Fruit fly (Drosophila melanogaster): ENCODE results near the gene CG5953.
A peak's percentile ranks its signal among the peaks of the same experiment; 100 is the strongest.

CG5953 gene

dm6 chr2L:16523091-16523490, 9.6 kb downstream of the CG5953 start (continued):
- TF ChIP-seq Eip74EF (GFP tag; optimal IDR thresholded peaks at IDR 0.05) (peak in 1 of 2 experiments; percentile 44), Adf1 (GFP tag; IDR thresholded peaks at IDR 0.05) (peak; percentile 35), CG33557 (GFP tag; optimal IDR thresholded peaks at IDR 0.05) (no peak), Vsx1 (GFP tag; optimal IDR thresholded peaks at IDR 0.05) (peak; percentile 16), CG17359 (tag; optimal IDR thresholded peaks at IDR 0.05) (peak; percentile 45), onecut (GFP tag; IDR thresholded peaks at IDR 0.05) (peak; percentile 42), Six4 (GFP tag; optimal IDR thresholded peaks at IDR 0.05) (no peak), nom (GFP tag; optimal IDR thresholded peaks at IDR 0.05) (peak; percentile 71), sens-2 (GFP tag; IDR thresholded peaks at IDR 0.05) (0 out of 2 replicates have a peak, but pooled peaks have one; percentile 7), D (optimal IDR thresholded peaks at IDR 0.05) (no peak), D (GFP tag; optimal IDR thresholded peaks at IDR 0.05) (no peak), pum (GFP tag; optimal IDR thresholded peaks at IDR 0.05) (no peak), Dip3 (GFP tag; optimal IDR thresholded peaks at IDR 0.05) (no peak), Scr (GFP tag; IDR thresholded peaks at IDR 0.05; ENCODE audit: partially characterized antibody) (no peak), nerfin-1 (tag; optimal IDR thresholded peaks at IDR 0.05) (peak; percentile 34), CG2678 (tag; optimal IDR thresholded peaks at IDR 0.05) (peak; percentile 35), otp (GFP tag; IDR thresholded peaks at IDR 0.05) (no peak), Drgx (GFP tag; IDR thresholded peaks at IDR 0.05) (peak; percentile 71), Fer3 (tag; optimal IDR thresholded peaks at IDR 0.05) (no peak), bsh (GFP tag; optimal IDR thresholded peaks at IDR 0.05) (peak; percentile 22 to 50), Med (GFP tag) (peak; percentile 62), lab (GFP tag; optimal IDR thresholded peaks at IDR 0.05) (peak; percentile 15), CG4328 (GFP tag; optimal IDR thresholded peaks at IDR 0.05) (no peak), CG1832 (GFP tag; optimal IDR thresholded peaks at IDR 0.05) (no peak), CG12071 (GFP tag; optimal IDR thresholded peaks at IDR 0.05) (peak; percentile 34), CG1233 (GFP tag; optimal IDR thresholded peaks at IDR 0.05) (peak; percentile 34), CG13775 (GFP tag; optimal IDR thresholded peaks at IDR 0.05) (no peak), sens (GFP tag) (peak; percentile 39), oc (tag; optimal IDR thresholded peaks at IDR 0.05) (peak; percentile 47), CG4360 (GFP tag; IDR thresholded peaks at IDR 0.05) (peak; percentile 74), CG9727 (GFP tag; optimal IDR thresholded peaks at IDR 0.05) (peak; percentile 2), CG8359 (GFP tag; optimal IDR thresholded peaks at IDR 0.05; ENCODE audit: borderline replicate concordance) (peak; percentile 8), Lhr (GFP tag; optimal IDR thresholded peaks at IDR 0.05) (no peak), ATbp (GFP tag; optimal IDR thresholded peaks at IDR 0.05) (peak; percentile 74), CG14710 (tag; optimal IDR thresholded peaks at IDR 0.05) (peak; percentile 24), Sox100B (GFP tag; optimal IDR thresholded peaks at IDR 0.05) (peak; percentile 27), bab2 (GFP tag; optimal IDR thresholded peaks at IDR 0.05) (no peak), kay (GFP tag; optimal IDR thresholded peaks at IDR 0.05) (no peak), fd64A (GFP tag; optimal IDR thresholded peaks at IDR 0.05) (peak; percentile 80), CG15269 (tag; optimal IDR thresholded peaks at IDR 0.05) (no peak), stc (GFP tag; IDR thresholded peaks at IDR 0.05) (0 out of 2 replicates have a peak, but pooled peaks have one; percentile 36), ham (GFP tag; IDR thresholded peaks at IDR 0.05) (no peak), Sry-β (GFP tag; optimal IDR thresholded peaks at IDR 0.05) (peak; percentile 22), CG15696 (tag; optimal IDR thresholded peaks at IDR 0.05) (peak; percentile 11), wek (GFP tag; optimal IDR thresholded peaks at IDR 0.05) (peak; percentile 27), CG31388 (GFP tag; optimal IDR thresholded peaks at IDR 0.05) (no peak), CG16779 (GFP tag; IDR thresholded peaks at IDR 0.05) (peak; percentile 26; the same call in 1 of the 2 replicates), CG1024 (GFP tag; IDR thresholded peaks at IDR 0.05) (peak; percentile 19; the same call in 1 of the 2 replicates), CG3847 (GFP tag; IDR thresholded peaks at IDR 0.05) (0 out of 2 replicates have a peak, but pooled peaks have one; percentile 10), ranshi (GFP tag; IDR thresholded peaks at IDR 0.05) (0 out of 2 replicates have a peak, but pooled peaks have one; percentile 20)
